Worm (Caenorhabditis elegans) whole organism, L1 larva: ENCODE measurements around the gene aqp-3.
A peak's percentile ranks its signal among the peaks of the same experiment; 100 is the strongest.

Experiments
- C16A3.4 ChIP-seq: fragments of 150-350 bp; optimal IDR thresholded peaks from 2 replicates; lab custom pipeline; 2014; ENCODE audit warnings: missing biosample characterization, missing genetic modification characterization
- blmp-1 ChIP-seq: fragments of 150-350 bp; optimal IDR thresholded peaks from 2 replicates; lab custom pipeline; 2014; ENCODE audit warnings: missing biosample characterization, missing genetic modification characterization
- ceh-8 ChIP-seq: fragments of 200-800 bp; sonication (Bioruptor generic); optimal IDR thresholded peaks from 2 replicates; lab custom pipeline; 2018; ENCODE audit warnings: mild to moderate bottlenecking, missing genetic modification characterization, moderate library complexity, missing compliant biosample characterization
- ceh-90 ChIP-seq: sonication (generic microtip); optimal IDR thresholded peaks from 2 replicates; lab custom pipeline; 2016; ENCODE audit warnings: missing genetic modification characterization, missing compliant biosample characterization
- ces-1 ChIP-seq: fragments of 150-350 bp; optimal IDR thresholded peaks from 2 replicates; lab custom pipeline; 2014; ENCODE audit warnings: missing biosample characterization, missing genetic modification reagents, missing genetic modification characterization
- dpl-1 ChIP-seq, 3 experiments: fragments of 150-350 bp in 2 of 3; sonication (generic microtip) in 1 of 3; optimal IDR thresholded peaks; 2 replicates each; lab custom pipeline; 2014 to 2017; ENCODE audit warnings: missing biosample characterization in 3 of 3, missing genetic modification characterization in 3 of 3, missing genetic modification reagents in 3 of 3
- dsc-1 ChIP-seq: sonication (generic microtip); optimal IDR thresholded peaks from 2 replicates; lab custom pipeline; 2016; ENCODE audit warnings: mild to moderate bottlenecking, missing genetic modification characterization, missing compliant biosample characterization
- efl-1 ChIP-seq, 4 experiments: fragments of 150-350 bp; optimal IDR thresholded peaks in 3 of 4; peaks in 1 of 4; 1 replicate in 1 of 4; 2 replicates in 3 of 4; lab custom pipeline; 2014; ENCODE audit warnings: missing biosample characterization in 2 of 4, missing genetic modification characterization in 2 of 4, missing genetic modification reagents in 2 of 4
- efl-3 ChIP-seq: fragments of 200-800 bp; sonication (Bioruptor generic); optimal IDR thresholded peaks from 2 replicates; lab custom pipeline; 2018; ENCODE audit warnings: mild to moderate bottlenecking, missing genetic modification characterization, missing compliant biosample characterization
- elt-2 ChIP-seq: sonication (generic microtip); optimal IDR thresholded peaks from 2 replicates; lab custom pipeline; 2016; ENCODE audit warnings: missing genetic modification characterization, mild to moderate bottlenecking, inconsistent platforms, missing compliant biosample characterization, missing genetic modification reagents
- elt-3 ChIP-seq, 6 experiments: fragments of 150-350 bp in 1 of 6; sonication (generic microtip); optimal IDR thresholded peaks; 2 replicates each; lab custom pipeline; 2017 to 2018; ENCODE audit warnings: missing biosample characterization in 6 of 6, missing genetic modification characterization in 6 of 6, inconsistent platforms in 1 of 6
- fkh-8 ChIP-seq: sonication (generic microtip); optimal IDR thresholded peaks from 2 replicates; lab custom pipeline; 2016; ENCODE audit warnings: mild to moderate bottlenecking, missing genetic modification characterization, missing compliant biosample characterization
- fos-1 ChIP-seq: fragments of 150-350 bp; optimal IDR thresholded peaks from 2 replicates; lab custom pipeline; 2014; ENCODE audit warnings: missing biosample characterization, missing genetic modification characterization
- isw-1 ChIP-seq: fragments of 200-800 bp; sonication (Bioruptor generic); IDR thresholded peaks from 2 replicates; pipeline ENCODE4 v1.3.6; 2022; ENCODE audit warnings: missing genetic modification characterization, missing compliant biosample characterization
- jun-1 ChIP-seq: fragments of 150-350 bp; optimal IDR thresholded peaks from 2 replicates; lab custom pipeline; 2014; ENCODE audit warnings: missing biosample characterization, missing genetic modification reagents, missing genetic modification characterization
- lin-13 ChIP-seq: fragments of 150-350 bp; optimal IDR thresholded peaks from 2 replicates; lab custom pipeline; 2014; ENCODE audit warnings: missing biosample characterization, missing genetic modification reagents, missing genetic modification characterization
- lin-14 ChIP-seq: fragments of 200-800 bp; sonication (Bioruptor generic); optimal IDR thresholded peaks from 2 replicates; lab custom pipeline; 2018; ENCODE audit warnings: mild to moderate bottlenecking, missing genetic modification characterization, moderate library complexity, missing compliant biosample characterization
- lin-15B ChIP-seq: fragments of 150-350 bp; sonication (generic microtip); optimal IDR thresholded peaks from 3 replicates; lab custom pipeline; 2014; ENCODE audit warnings: missing biosample characterization, missing genetic modification characterization
- lin-35 ChIP-seq, 2 experiments: fragments of 150-350 bp; optimal IDR thresholded peaks; 2 replicates each; lab custom pipeline; 2014; ENCODE audit warnings: missing biosample characterization in 2 of 2, missing genetic modification characterization in 2 of 2, missing genetic modification reagents in 2 of 2
- lir-3 ChIP-seq: sonication (generic microtip); optimal IDR thresholded peaks from 2 replicates; lab custom pipeline; 2016; ENCODE audit warnings: mild to moderate bottlenecking, missing genetic modification characterization, moderate library complexity, missing compliant biosample characterization; ENCODE audit not compliant: poor library complexity
- lsy-2 ChIP-seq, 2 experiments: fragments of 150-350 bp; optimal IDR thresholded peaks; 2 replicates each; lab custom pipeline; 2014; ENCODE audit warnings: missing biosample characterization in 2 of 2, missing genetic modification characterization in 2 of 2
- mef-2 ChIP-seq: fragments of 150-350 bp; optimal IDR thresholded peaks from 2 replicates; lab custom pipeline; 2014; ENCODE audit warnings: missing biosample characterization, missing genetic modification characterization
- mep-1 ChIP-seq: fragments of 150-350 bp; optimal IDR thresholded peaks from 2 replicates; lab custom pipeline; 2014; ENCODE audit warnings: missing biosample characterization, missing genetic modification characterization
- nhr-19 ChIP-seq: fragments of 200-800 bp; sonication (Bioruptor generic); conservative IDR thresholded peaks from 2 replicates; pipeline ENCODE4 v1.3.6; 2022; ENCODE audit warnings: missing genetic modification characterization, missing compliant biosample characterization
- nhr-20 ChIP-seq: sonication (generic microtip); optimal IDR thresholded peaks from 2 replicates; lab custom pipeline; 2016; ENCODE audit warnings: mild to moderate bottlenecking, missing genetic modification characterization, missing compliant biosample characterization
- nhr-237 ChIP-seq: fragments of 150-350 bp; optimal IDR thresholded peaks from 2 replicates; lab custom pipeline; 2014; ENCODE audit warnings: missing biosample characterization, missing genetic modification characterization
- nhr-71 ChIP-seq: sonication (generic microtip); optimal IDR thresholded peaks from 2 replicates; lab custom pipeline; 2016; ENCODE audit warnings: mild to moderate bottlenecking, missing genetic modification characterization, moderate library complexity, missing compliant biosample characterization
- nhr-85 ChIP-seq: sonication (generic microtip); peaks from one replicate; lab custom pipeline; 2016; ENCODE audit warnings: missing genetic modification characterization, inconsistent platforms, missing compliant biosample characterization
- pag-3 ChIP-seq: sonication (generic microtip); optimal IDR thresholded peaks from 2 replicates; lab custom pipeline; 2017; ENCODE audit warnings: missing genetic modification characterization, mild to moderate bottlenecking, missing compliant biosample characterization, antibody characterized with exemption, borderline replicate concordance; ENCODE audit not compliant: insufficient read depth
- pqm-1 ChIP-seq: sonication (generic microtip); optimal IDR thresholded peaks from 3 replicates; lab custom pipeline; 2017; ENCODE audit warnings: missing biosample characterization, missing genetic modification characterization
- rnt-1 ChIP-seq: sonication (generic microtip); optimal IDR thresholded peaks from 2 replicates; lab custom pipeline; 2016; ENCODE audit warnings: mild to moderate bottlenecking, missing genetic modification characterization, moderate library complexity, missing compliant biosample characterization
- skn-1 ChIP-seq: fragments of 150-350 bp; optimal IDR thresholded peaks from 2 replicates; lab custom pipeline; 2014; ENCODE audit warnings: missing biosample characterization, missing genetic modification characterization
- snpc-4 ChIP-seq: fragments of 150-350 bp; optimal IDR thresholded peaks from 2 replicates; lab custom pipeline; 2014; ENCODE audit warnings: missing biosample characterization, missing genetic modification characterization
- snu-23 ChIP-seq: sonication (generic microtip); optimal IDR thresholded peaks from 2 replicates; lab custom pipeline; 2016; ENCODE audit warnings: missing genetic modification characterization, missing compliant biosample characterization
- sox-4 ChIP-seq: sonication (generic microtip); optimal IDR thresholded peaks from 2 replicates; lab custom pipeline; 2016; ENCODE audit warnings: missing genetic modification characterization, missing compliant biosample characterization
- sptf-1 ChIP-seq: fragments of 150-350 bp; optimal IDR thresholded peaks from 2 replicates; lab custom pipeline; 2014; ENCODE audit warnings: missing biosample characterization, missing genetic modification characterization
- sup-37 ChIP-seq: fragments of 200-800 bp; sonication (Bioruptor generic); optimal IDR thresholded peaks from 2 replicates; lab custom pipeline; 2018; ENCODE audit warnings: mild to moderate bottlenecking, missing genetic modification characterization, missing compliant biosample characterization
- swsn-7 ChIP-seq: sonication (generic microtip); optimal IDR thresholded peaks from 2 replicates; lab custom pipeline; 2016; ENCODE audit warnings: missing genetic modification characterization, missing compliant biosample characterization
- tbx-2 ChIP-seq: sonication (generic microtip); optimal IDR thresholded peaks from 2 replicates; lab custom pipeline; 2016; ENCODE audit warnings: missing genetic modification characterization, missing compliant biosample characterization
- tlp-1 ChIP-seq: fragments of 150-350 bp; optimal IDR thresholded peaks from 2 replicates; lab custom pipeline; 2014; ENCODE audit warnings: missing biosample characterization, missing genetic modification characterization
- xbp-1 ChIP-seq: sonication (generic microtip); optimal IDR thresholded peaks from 2 replicates; lab custom pipeline; 2016; ENCODE audit warnings: missing genetic modification characterization, missing compliant biosample characterization
- zag-1 ChIP-seq: fragments of 150-350 bp; optimal IDR thresholded peaks from 2 replicates; lab custom pipeline; 2014; ENCODE audit warnings: missing biosample characterization, missing genetic modification characterization
- ztf-11 ChIP-seq, 2 experiments: sonication (generic microtip); optimal IDR thresholded peaks; 2 replicates each; lab custom pipeline; 2016 to 2017; ENCODE audit warnings: missing genetic modification characterization in 2 of 2, missing biosample characterization in 1 of 2, missing compliant biosample characterization in 1 of 2

aqp-3 gene

ce11 chrIV:11008996-11009395, 42.7 kb upstream of the aqp-3 start, which contains the start of gene F13H10.6:
TSS of gene F13H10.6 (plus strand) at chrIV:11009296.
- TF ChIP-seq lir-3 (tag; lab: Kevin White, UChicago) (no peak), lin-13 (GFP tag; lab: Kevin White, UChicago) (no peak), elt-2 (tag; lab: Kevin White, UChicago) (no peak), nhr-19 (GFP tag; lab: Robert Waterston, UW) (no peak), sox-4 (no peak), mef-2 (no peak), efl-3 (GFP tag; lab: Kevin White, UChicago) (no peak)

DNA sequence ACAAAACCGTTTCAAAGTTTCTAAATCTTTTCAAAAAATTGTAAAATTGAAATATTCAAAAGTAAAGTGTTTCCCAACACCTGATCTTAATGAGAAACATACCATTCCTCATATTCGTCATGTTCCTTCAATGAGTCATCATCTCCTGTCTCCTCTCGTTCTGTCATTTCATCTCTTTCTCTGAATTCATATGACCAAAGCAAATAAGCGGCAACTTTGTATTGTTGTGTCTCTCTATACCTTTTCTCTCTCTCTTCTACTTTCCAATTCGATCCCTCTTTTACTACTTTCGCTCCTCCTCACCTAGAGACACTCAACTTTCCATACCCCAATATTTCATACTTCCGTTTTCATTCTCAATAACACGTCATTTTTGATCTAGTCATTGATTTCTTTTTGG, 42.0 kb upstream of the aqp-3 start:
- TF ChIP-seq lin-35 (GFP tag; optimal IDR thresholded peaks at IDR 0.05; lab: Kevin White, UChicago) = peak in 1 of 2 experiments; percentile 33
- no peak for TF ChIP-seq ceh-8 (GFP tag; lab: Kevin White, UChicago)
- TF ChIP-seq tbx-2 (tag; lab: Kevin White, UChicago) = peak; percentile 12
- peak; percentile 41 for TF ChIP-seq skn-1
- TF ChIP-seq lsy-2 (tag; optimal IDR thresholded peaks at IDR 0.05; lab: Kevin White, UChicago) = peak; percentile 5 to 52
- no peak for TF ChIP-seq ztf-11 (tag; optimal IDR thresholded peaks at IDR 0.05; lab: Kevin White, UChicago)
- TF ChIP-seq sptf-1 (tag; lab: Kevin White, UChicago) = no peak
- TF ChIP-seq nhr-71 = peak; percentile 41
- TF ChIP-seq snu-23 (GFP tag; lab: Kevin White, UChicago) = peak; percentile 70
- no peak for TF ChIP-seq snpc-4 (tag; lab: Kevin White, UChicago)
- peak in 1 of 6 experiments; percentile 54 for TF ChIP-seq elt-3 (tag; optimal IDR thresholded peaks at IDR 0.05; lab: Kevin White, UChicago)
- no peak for TF ChIP-seq isw-1 (GFP tag; lab: Robert Waterston, UW)
- peak; percentile 76 for TF ChIP-seq fos-1 (tag; lab: Kevin White, UChicago)
- TF ChIP-seq nhr-85 = peak; percentile 88
- TF ChIP-seq ceh-90 = no peak
- peak; percentile 37 for TF ChIP-seq nhr-237 (tag; lab: Kevin White, UChicago)
- TF ChIP-seq zag-1 (tag; lab: Kevin White, UChicago) = no peak
- TF ChIP-seq swsn-7 (tag; lab: Kevin White, UChicago) = peak; percentile 1
- peak; percentile 96 for TF ChIP-seq blmp-1 (tag; lab: Kevin White, UChicago)
- no peak for TF ChIP-seq fkh-8 (tag; lab: Kevin White, UChicago)
- peak; percentile 19 for TF ChIP-seq rnt-1 (tag; lab: Kevin White, UChicago)
- peak in 2 of 3 experiments; percentile 13 to 18 for TF ChIP-seq dpl-1 (GFP tag; optimal IDR thresholded peaks at IDR 0.05; lab: Kevin White, UChicago)
- TF ChIP-seq sup-37 (GFP tag; lab: Kevin White, UChicago) = no peak
- peak; percentile 78 for TF ChIP-seq lin-14 (GFP tag; lab: Kevin White, UChicago)
- no peak for TF ChIP-seq mep-1 (tag; lab: Kevin White, UChicago)
- peak; percentile 43 for TF ChIP-seq jun-1 (tag; lab: Kevin White, UChicago)
- TF ChIP-seq nhr-20 = peak; percentile 38
- peak; percentile 19 to 22 for TF ChIP-seq efl-1 (optimal IDR thresholded peaks at IDR 0.05; lab: Kevin White, UChicago)
- TF ChIP-seq efl-1 (GFP tag; optimal IDR thresholded peaks at IDR 0.05 in 1 of 2; lab: Kevin White, UChicago) = peak in 1 of 2 experiments; percentile 20
- TF ChIP-seq xbp-1 (tag; lab: Kevin White, UChicago) = peak; percentile 11
- no peak for TF ChIP-seq tlp-1
- no peak for TF ChIP-seq pqm-1 (tag; lab: Kevin White, UChicago)

ce11 chrIV:11006868-11007267, 40.6 kb upstream of the aqp-3 start:
- TF ChIP-seq dsc-1 (tag; lab: Kevin White, UChicago) (no peak), lin-14 (GFP tag; lab: Kevin White, UChicago) (peak; percentile 11), lin-15B (tag; lab: Kevin White, UChicago) (no peak), fos-1 (tag; lab: Kevin White, UChicago) (peak; percentile 29), blmp-1 (tag; lab: Kevin White, UChicago) (peak; percentile 9), ces-1 (GFP tag; lab: Kevin White, UChicago) (no peak), pag-3 (tag; lab: Kevin White, UChicago) (no peak), elt-3 (tag; optimal IDR thresholded peaks at IDR 0.05; lab: Kevin White, UChicago) (peak in 1 of 6 experiments; percentile 30), C16A3.4 (tag; lab: Kevin White, UChicago) (no peak)
